Fruit fly (Drosophila melanogaster): ENCODE data around the gene Noc1.

Gene Noc1

DNA sequence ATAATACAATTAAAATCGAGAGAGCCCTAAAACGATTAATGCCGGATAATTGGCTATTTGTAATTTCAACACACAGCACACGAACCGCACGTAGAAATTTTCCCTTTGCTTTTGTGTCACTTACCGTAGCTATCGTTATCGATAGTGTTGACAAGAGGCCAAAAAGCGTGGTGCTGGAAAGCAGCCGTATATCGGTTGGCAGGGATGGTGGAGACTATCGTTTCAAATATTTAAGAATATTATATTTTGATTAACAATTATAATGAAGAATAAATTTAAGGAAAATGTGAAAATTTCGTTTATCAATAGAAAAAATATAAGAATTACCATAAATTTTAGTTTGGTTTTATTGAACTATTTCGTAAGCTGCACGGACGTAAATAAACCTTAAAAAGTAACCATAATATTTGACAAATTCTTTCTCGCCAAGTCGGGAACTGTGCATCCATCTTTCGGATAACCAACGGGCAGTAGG lies 18.5 kb downstream of the Noc1 start, which contains the start of gene JIL-1 (continued):
- peak; percentile 42; the same call in 1 of the 2 replicates for TF ChIP-seq Gug (GFP tag; IDR thresholded peaks at IDR 0.05)
- TF ChIP-seq CG6792 (GFP tag; optimal IDR thresholded peaks at IDR 0.05) = peak; percentile 1
- peak; percentile 9 for TF ChIP-seq fkh (GFP tag; optimal IDR thresholded peaks at IDR 0.05)
- TF ChIP-seq CG16779 (tag; optimal IDR thresholded peaks at IDR 0.05) = no peak
- peak; percentile 32; the same call in 1 of the 2 replicates for TF ChIP-seq CG11294 (GFP tag; IDR thresholded peaks at IDR 0.05)
- peak; percentile 2 for TF ChIP-seq CG34406 (GFP tag; optimal IDR thresholded peaks at IDR 0.05)
- TF ChIP-seq Lpt (GFP tag; optimal IDR thresholded peaks at IDR 0.05) = no peak
- peak; percentile 49 for TF ChIP-seq OdsH (GFP tag; optimal IDR thresholded peaks at IDR 0.05)
- peak; percentile 62 for TF ChIP-seq eg (GFP tag; IDR thresholded peaks at IDR 0.05)
- TF ChIP-seq Hr39 (GFP tag; optimal IDR thresholded peaks at IDR 0.05) = peak; percentile 48
- peak; percentile 41 for TF ChIP-seq achi (GFP tag; optimal IDR thresholded peaks at IDR 0.05)
- peak; percentile 41 for TF ChIP-seq Eip75B (GFP tag; optimal IDR thresholded peaks at IDR 0.05)
- TF ChIP-seq CG11902 (GFP tag; optimal IDR thresholded peaks at IDR 0.05) = peak; percentile 32
- TF ChIP-seq CG6808 (GFP tag; optimal IDR thresholded peaks at IDR 0.05) = no peak
- TF ChIP-seq CG6276 (GFP tag; optimal IDR thresholded peaks at IDR 0.05) = no peak
- TF ChIP-seq Sox15 (GFP tag; optimal IDR thresholded peaks at IDR 0.05) = peak; percentile 23
- TF ChIP-seq fd59A (GFP tag; optimal IDR thresholded peaks at IDR 0.05) = no peak
- no peak for TF ChIP-seq CG1621 (tag; optimal IDR thresholded peaks at IDR 0.05)
- TF ChIP-seq CG10669 (GFP tag; optimal IDR thresholded peaks at IDR 0.05) = peak; percentile 25
- peak; percentile 72 for TF ChIP-seq lz (GFP tag; optimal IDR thresholded peaks at IDR 0.05)
- TF ChIP-seq CG8119 (GFP tag; IDR thresholded peaks at IDR 0.05) = no peak
- peak; percentile 17 for TF ChIP-seq CG8632 (GFP tag; optimal IDR thresholded peaks at IDR 0.05)
- TF ChIP-seq vri (GFP tag; optimal IDR thresholded peaks at IDR 0.05) = peak; percentile 33
- peak; percentile 45; the same call in 1 of the 2 replicates for TF ChIP-seq CG15336 (GFP tag; IDR thresholded peaks at IDR 0.05)
- TF ChIP-seq CG10631 (GFP tag; optimal IDR thresholded peaks at IDR 0.05) = peak; percentile 53
- TF ChIP-seq cyc (GFP tag; optimal IDR thresholded peaks at IDR 0.05) = peak; percentile 51
- peak; percentile 33 for TF ChIP-seq net (GFP tag; optimal IDR thresholded peaks at IDR 0.05)
- peak; percentile 53 for TF ChIP-seq Sox14 (GFP tag; optimal IDR thresholded peaks at IDR 0.05)

DNA sequence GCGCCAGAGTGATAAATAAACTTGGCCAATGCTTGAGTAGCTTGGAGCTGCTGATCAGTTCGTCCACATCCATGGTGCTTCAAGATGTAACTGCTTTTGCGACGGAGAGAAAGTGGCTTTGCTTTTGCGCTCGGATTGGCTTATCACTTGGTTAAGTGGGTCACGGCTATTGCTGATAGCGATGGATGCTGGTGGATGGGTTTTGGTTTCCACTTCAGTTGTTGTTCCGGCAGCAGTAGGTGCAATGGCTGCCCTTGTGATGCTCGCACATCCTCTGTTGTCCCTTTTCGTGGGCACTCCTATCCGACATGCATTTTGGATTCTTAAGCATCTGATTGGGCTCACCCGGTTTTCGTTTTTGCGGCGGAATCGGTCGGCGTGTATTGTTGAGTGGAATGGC lies 19.7 kb downstream of the Noc1 start:
- TF ChIP-seq Hr39 (GFP tag; optimal IDR thresholded peaks at IDR 0.05) (no peak), Eip78C (GFP tag) (peak; percentile 37), CG8632 (GFP tag; optimal IDR thresholded peaks at IDR 0.05) (no peak), CG8319 (GFP tag; optimal IDR thresholded peaks at IDR 0.05) (no peak), CG6792 (GFP tag; optimal IDR thresholded peaks at IDR 0.05) (no peak), OdsH (GFP tag; optimal IDR thresholded peaks at IDR 0.05) (no peak), svp (GFP tag) (peak; percentile 9), spab (GFP tag; optimal IDR thresholded peaks at IDR 0.05) (no peak)

DNA sequence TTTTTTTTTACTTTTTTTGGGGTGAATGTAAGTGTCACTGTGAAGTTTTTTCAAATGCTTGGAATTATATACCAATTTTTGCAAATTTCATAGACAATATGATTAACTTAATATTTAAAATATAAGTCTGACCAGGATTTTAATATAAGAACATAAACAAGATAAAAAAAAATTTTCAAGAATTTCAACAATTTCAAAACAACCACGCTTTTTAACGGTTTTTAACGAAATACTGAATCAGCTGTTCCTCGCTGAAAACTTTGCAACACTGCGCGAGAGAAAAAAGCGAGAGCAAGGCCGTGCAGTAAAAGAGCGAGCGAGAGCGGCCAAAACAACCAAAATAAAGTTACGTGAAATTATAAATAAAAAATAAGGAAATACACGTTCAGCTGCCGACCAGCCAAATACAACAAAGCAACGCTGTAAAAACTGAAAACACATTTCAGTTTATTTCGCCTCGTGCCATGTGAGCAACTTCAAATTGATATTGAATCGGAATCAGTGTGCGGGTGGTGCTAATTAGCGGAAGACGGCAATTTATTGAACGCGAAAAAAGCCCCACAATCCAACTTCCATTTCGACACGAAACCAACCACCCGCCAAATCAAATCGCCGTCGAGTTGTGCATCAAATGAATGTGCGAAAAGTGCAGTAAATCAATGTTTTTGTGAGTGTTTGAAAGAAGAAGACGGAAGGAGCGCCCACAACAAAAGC lies 21.8 kb downstream of the Noc1 start, which contains the start of the genes CG46439, Iyd and CG33947:
CG46439 (minus strand) TSS at position 51 of the 714 bp plus-strand sequence.
Iyd (minus strand) TSS at position 51 of the 714 bp plus-strand sequence.
CG33947 (plus strand) TSS at position 302 of the 714 bp plus-strand sequence.
- TF ChIP-seq CG10631 (GFP tag; optimal IDR thresholded peaks at IDR 0.05) (no peak), Ets21C (GFP tag; optimal IDR thresholded peaks at IDR 0.05) (no peak), dsx (GFP tag; optimal IDR thresholded peaks at IDR 0.05; ENCODE audit: poor library complexity, severe bottlenecking) (peak; percentile 30), CG6163 (GFP tag; IDR thresholded peaks at IDR 0.05) (peak; percentile 90), svp (GFP tag) (peak; percentile 47), CG1621 (tag; optimal IDR thresholded peaks at IDR 0.05) (peak; percentile 65), fd59A (GFP tag; optimal IDR thresholded peaks at IDR 0.05) (no peak), CG8119 (GFP tag; IDR thresholded peaks at IDR 0.05) (peak; percentile 84; the same call in 2 of the 3 replicates), CG34406 (GFP tag; optimal IDR thresholded peaks at IDR 0.05) (peak; percentile 46), Eip93F (GFP tag; optimal IDR thresholded peaks at IDR 0.05) (peak; percentile 71), Hr38 (GFP tag; optimal IDR thresholded peaks at IDR 0.05) (no peak), CG16779 (tag; optimal IDR thresholded peaks at IDR 0.05) (peak; percentile 86), dac (GFP tag; optimal IDR thresholded peaks at IDR 0.05) (peak; percentile 18), Eip75B (GFP tag; optimal IDR thresholded peaks at IDR 0.05) (peak; percentile 67), fd85E (GFP tag; optimal IDR thresholded peaks at IDR 0.05) (no peak), Hr39 (GFP tag; optimal IDR thresholded peaks at IDR 0.05) (no peak), spab (GFP tag; optimal IDR thresholded peaks at IDR 0.05) (peak; percentile 70), Sox14 (GFP tag; optimal IDR thresholded peaks at IDR 0.05) (peak; percentile 58), Met (GFP tag; optimal IDR thresholded peaks at IDR 0.05) (peak; percentile 40), Lpt (GFP tag; optimal IDR thresholded peaks at IDR 0.05) (peak; percentile 69), CG6854 (GFP tag; optimal IDR thresholded peaks at IDR 0.05) (peak; percentile 91), Eip78C (GFP tag) (peak; percentile 83), Smox (GFP tag; optimal IDR thresholded peaks at IDR 0.05) (peak; percentile 46), Sox102F (GFP tag; optimal IDR thresholded peaks at IDR 0.05) (peak; percentile 46), eg (GFP tag; IDR thresholded peaks at IDR 0.05) (peak; percentile 90), vri (GFP tag; optimal IDR thresholded peaks at IDR 0.05) (peak; percentile 79), CG15336 (GFP tag; IDR thresholded peaks at IDR 0.05) (peak; percentile 80), fkh (GFP tag; optimal IDR thresholded peaks at IDR 0.05) (no peak), CG3032 (tag; optimal IDR thresholded peaks at IDR 0.05) (peak; percentile 62), cyc (GFP tag; optimal IDR thresholded peaks at IDR 0.05) (no peak), CG8632 (GFP tag; optimal IDR thresholded peaks at IDR 0.05) (no peak), net (GFP tag; optimal IDR thresholded peaks at IDR 0.05) (peak; percentile 30)

Measured in whole organism, prepupa.